Fruit fly (Drosophila melanogaster): ENCODE results near the gene Orct.

DNA sequence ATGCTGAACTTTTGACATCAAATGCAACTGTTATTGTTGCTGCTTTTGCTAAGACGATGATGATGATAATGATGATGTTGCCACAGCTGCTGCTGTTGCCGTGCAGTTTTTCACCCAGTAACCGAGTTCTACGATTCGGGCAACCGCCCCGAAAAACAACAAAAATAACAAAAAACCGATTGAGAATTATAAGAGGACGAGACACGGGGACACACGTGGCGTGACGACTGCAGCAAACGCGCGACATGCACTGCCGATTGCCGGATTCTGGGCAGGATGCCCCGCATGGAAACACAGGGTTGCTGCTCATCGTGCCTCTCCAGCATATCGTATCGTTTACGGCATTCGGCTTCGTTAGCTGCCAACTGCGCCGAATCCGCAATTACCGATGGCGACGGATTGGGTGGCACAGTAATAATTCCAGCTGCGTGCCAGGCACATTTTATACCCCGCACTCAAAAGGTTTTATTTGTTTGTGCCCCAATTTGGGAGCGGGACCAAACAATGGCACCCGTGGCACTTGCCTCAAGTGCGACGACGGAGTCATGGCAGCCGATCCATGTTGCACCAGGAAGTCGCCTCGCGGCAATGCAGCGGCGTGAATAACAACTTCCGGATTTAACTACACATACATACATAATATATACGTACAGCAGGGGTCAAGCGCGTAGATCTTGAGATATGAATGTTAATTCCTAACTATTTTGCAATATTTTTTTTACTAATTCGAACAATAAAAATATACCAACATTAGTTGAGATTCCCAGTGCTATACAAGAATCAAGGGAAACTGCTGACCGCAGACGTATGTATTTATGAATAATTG, 12.3 kb upstream of the Orct start:
- TF ChIP-seq BtbVII (GFP tag; optimal IDR thresholded peaks at IDR 0.05) (no peak), sr (GFP tag; IDR thresholded peaks at IDR 0.05) (no peak), eve (GFP tag; optimal IDR thresholded peaks at IDR 0.05) (no peak), Nf-YB (GFP tag; optimal IDR thresholded peaks at IDR 0.05) (no peak), zf30C (GFP tag; optimal IDR thresholded peaks at IDR 0.05) (no peak), Gug (GFP tag; IDR thresholded peaks at IDR 0.05) (no peak)
